Fruit fly (Drosophila melanogaster) whole organism, embryonic: ENCODE measurements around the gene CG15767.

Source experiments
- B-H1 ChIP-seq: fragments of 200-800 bp; sonication (Bioruptor generic); IDR thresholded peaks from 3 replicates; pipeline ENCODE4 v1.3.6; 2022; ENCODE audit warnings: missing biosample characterization, missing genetic modification characterization
- Bgb ChIP-seq: fragments of 200-800 bp; sonication (Bioruptor generic); IDR thresholded peaks from 2 replicates; pipeline ENCODE4 v1.3.6; 2022; ENCODE audit warnings: missing biosample characterization, missing genetic modification characterization; ENCODE audit not compliant: partially characterized antibody
- Bteb2 ChIP-seq: fragments of 200-800 bp; sonication (Bioruptor generic); optimal IDR thresholded peaks from 2 replicates; lab custom pipeline; 2016; ENCODE audit warnings: missing biosample characterization, missing genetic modification characterization
- CG10209 ChIP-seq: fragments of 200-800 bp; sonication (Bioruptor generic); optimal IDR thresholded peaks from 3 replicates; lab custom pipeline; 2017; ENCODE audit warnings: missing biosample characterization, mild to moderate bottlenecking, missing genetic modification characterization, missing genetic modification reagents
- CG1024 ChIP-seq: fragments of 200-800 bp; sonication (Bioruptor generic); IDR thresholded peaks from 2 replicates; pipeline ENCODE4 v1.3.6; 2022; ENCODE audit warnings: missing biosample characterization, missing genetic modification characterization
- CG10654 ChIP-seq: fragments of 200-800 bp; sonication (Bioruptor generic); optimal IDR thresholded peaks from 2 replicates; lab custom pipeline; 2016; ENCODE audit warnings: missing biosample characterization, missing genetic modification characterization
- CG12071 ChIP-seq: fragments of 200-800 bp; sonication (Bioruptor generic); optimal IDR thresholded peaks from 3 replicates; lab custom pipeline; 2018; ENCODE audit warnings: missing biosample characterization, mild to moderate bottlenecking, missing genetic modification characterization
- CG13287 ChIP-seq: fragments of 200-800 bp; sonication (Bioruptor generic); IDR thresholded peaks from 2 replicates; pipeline ENCODE4 v1.3.6; 2022; ENCODE audit warnings: missing biosample characterization, missing genetic modification characterization; ENCODE audit not compliant: partially characterized antibody
- CG17359 ChIP-seq: fragments of 200-800 bp; sonication (Bioruptor generic); optimal IDR thresholded peaks from 3 replicates; lab custom pipeline; 2018; ENCODE audit warnings: missing biosample characterization, mild to moderate bottlenecking, missing genetic modification characterization, moderate library complexity
- CG17385 ChIP-seq: fragments of 200-800 bp; sonication (Bioruptor generic); optimal IDR thresholded peaks from 3 replicates; lab custom pipeline; 2018; ENCODE audit warnings: missing biosample characterization, mild to moderate bottlenecking, missing genetic modification characterization
- CG17802 ChIP-seq: fragments of 200-800 bp; sonication (Bioruptor generic); optimal IDR thresholded peaks from 2 replicates; lab custom pipeline; 2018; ENCODE audit warnings: missing biosample characterization, mild to moderate bottlenecking, missing genetic modification characterization, moderate library complexity
- CG18619 ChIP-seq: fragments of 200-800 bp; sonication (Bioruptor generic); optimal IDR thresholded peaks from 3 replicates; lab custom pipeline; 2017; ENCODE audit warnings: missing biosample characterization, mild to moderate bottlenecking, missing genetic modification characterization
- CG30431 ChIP-seq: fragments of 200-800 bp; sonication (Bioruptor generic); optimal IDR thresholded peaks from 2 replicates; lab custom pipeline; 2017; ENCODE audit warnings: missing biosample characterization, missing genetic modification characterization
- CG3065 ChIP-seq: fragments of 200-800 bp; sonication (Bioruptor generic); optimal IDR thresholded peaks from 2 replicates; lab custom pipeline; 2016; ENCODE audit warnings: missing biosample characterization, missing genetic modification characterization
- CG32532 ChIP-seq: fragments of 200-800 bp; sonication (Bioruptor generic); IDR thresholded peaks from 2 replicates; pipeline ENCODE4 v1.3.6; 2022; ENCODE audit warnings: missing biosample characterization, missing genetic modification characterization
- CG32767 ChIP-seq: fragments of 200-800 bp; sonication (Bioruptor generic); IDR thresholded peaks from 2 replicates; pipeline ENCODE4 v1.3.6; 2022; ENCODE audit warnings: missing biosample characterization, missing genetic modification characterization
- CG34224 ChIP-seq: fragments of 200-800 bp; sonication (Bioruptor generic); IDR thresholded peaks from 3 replicates; pipeline ENCODE4 v1.3.6; 2022; ENCODE audit warnings: missing biosample characterization, missing genetic modification characterization; ENCODE audit not compliant: partially characterized antibody
- CG4707 ChIP-seq: fragments of 200-800 bp; sonication (Bioruptor generic); optimal IDR thresholded peaks from 2 replicates; lab custom pipeline; 2018; ENCODE audit warnings: missing biosample characterization, mild to moderate bottlenecking, missing genetic modification characterization, moderate library complexity
- CG5180 ChIP-seq: fragments of 200-800 bp; sonication (Bioruptor generic); optimal IDR thresholded peaks from 3 replicates; lab custom pipeline; 2017; ENCODE audit warnings: missing biosample characterization, missing genetic modification characterization, mild to moderate bottlenecking, moderate library complexity, missing genetic modification reagents
- CG7556 ChIP-seq: fragments of 200-800 bp; sonication (Bioruptor generic); optimal IDR thresholded peaks from 2 replicates; lab custom pipeline; 2017; ENCODE audit warnings: missing biosample characterization, mild to moderate bottlenecking, missing genetic modification characterization
- CG8924 ChIP-seq: fragments of 200-800 bp; optimal IDR thresholded peaks from 3 replicates; lab custom pipeline; 2019; ENCODE audit warnings: missing biosample characterization, mild to moderate bottlenecking, missing genetic modification characterization, moderate library complexity
- Chrac-16 ChIP-seq: fragments of 200-800 bp; sonication (Bioruptor generic); optimal IDR thresholded peaks from 3 replicates; lab custom pipeline; 2016; ENCODE audit warnings: missing biosample characterization, missing genetic modification characterization
- Dp ChIP-seq: fragments of 200-800 bp; sonication (Bioruptor generic); optimal IDR thresholded peaks from 2 replicates; lab custom pipeline; 2018; ENCODE audit warnings: missing biosample characterization, mild to moderate bottlenecking, missing genetic modification characterization, moderate library complexity
- HLH3B ChIP-seq: fragments of 200-800 bp; sonication (Bioruptor generic); IDR thresholded peaks from 2 replicates; pipeline ENCODE4 v1.3.6; 2022; ENCODE audit warnings: missing biosample characterization, missing genetic modification characterization
- Lhr ChIP-seq: fragments of 200-800 bp; sonication (Bioruptor generic); optimal IDR thresholded peaks from 3 replicates; lab custom pipeline; 2017; ENCODE audit warnings: mild to moderate bottlenecking, missing biosample characterization, missing genetic modification reagents, missing genetic modification characterization
- Mrtf ChIP-seq: fragments of 200-800 bp; sonication (Bioruptor generic); IDR thresholded peaks from 3 replicates; pipeline ENCODE4 v1.3.6; 2022; ENCODE audit warnings: missing biosample characterization, missing genetic modification characterization
- PHDP ChIP-seq: fragments of 200-800 bp; sonication (Bioruptor generic); optimal IDR thresholded peaks from 3 replicates; lab custom pipeline; 2018; ENCODE audit warnings: missing biosample characterization, mild to moderate bottlenecking, missing genetic modification characterization, moderate library complexity
- Sox102F ChIP-seq: fragments of 200-800 bp; sonication (Bioruptor generic); optimal IDR thresholded peaks from 2 replicates; lab custom pipeline; 2018; ENCODE audit warnings: missing biosample characterization, mild to moderate bottlenecking, missing genetic modification characterization, moderate library complexity
- corto ChIP-seq: fragments of 200-800 bp; sonication (Bioruptor generic); optimal IDR thresholded peaks from 2 replicates; lab custom pipeline; 2016; ENCODE audit warnings: missing biosample characterization, mild to moderate bottlenecking, missing genetic modification characterization, moderate library complexity
- da ChIP-seq: fragments of 200-800 bp; sonication (Bioruptor generic); optimal IDR thresholded peaks from 2 replicates; lab custom pipeline; 2016; ENCODE audit warnings: missing biosample characterization, missing genetic modification characterization
- dmrt11E ChIP-seq: fragments of 200-800 bp; sonication (Bioruptor generic); optimal IDR thresholded peaks from 3 replicates; lab custom pipeline; 2018; ENCODE audit warnings: missing biosample characterization, mild to moderate bottlenecking, missing genetic modification characterization, moderate library complexity
- dysf ChIP-seq: fragments of 200-800 bp; sonication (Bioruptor generic); IDR thresholded peaks from 3 replicates; pipeline ENCODE4 v1.3.6; 2022; ENCODE audit warnings: missing biosample characterization, missing genetic modification characterization
- exex ChIP-seq: fragments of 200-800 bp; sonication (Bioruptor generic); optimal IDR thresholded peaks from 4 replicates; lab custom pipeline; 2018; ENCODE audit warnings: missing biosample characterization, mild to moderate bottlenecking, missing genetic modification characterization, moderate library complexity
- fd64A ChIP-seq: fragments of 200-800 bp; sonication (Bioruptor generic); optimal IDR thresholded peaks from 3 replicates; lab custom pipeline; 2018; ENCODE audit warnings: missing biosample characterization, mild to moderate bottlenecking, missing genetic modification characterization
- fd96Cb ChIP-seq: fragments of 200-800 bp; sonication (Bioruptor generic); optimal IDR thresholded peaks from 2 replicates; lab custom pipeline; 2018; ENCODE audit warnings: missing biosample characterization, mild to moderate bottlenecking, missing genetic modification characterization, moderate library complexity
- gcm2 ChIP-seq: fragments of 200-800 bp; sonication (Bioruptor generic); optimal IDR thresholded peaks from 2 replicates; lab custom pipeline; 2016; ENCODE audit warnings: missing biosample characterization, missing genetic modification characterization
- grn ChIP-seq: fragments of 200-800 bp; sonication (Bioruptor generic); optimal IDR thresholded peaks from 3 replicates; lab custom pipeline; 2017; ENCODE audit warnings: missing biosample characterization, missing genetic modification characterization
- her ChIP-seq: fragments of 200-800 bp; sonication (Bioruptor generic); optimal IDR thresholded peaks from 2 replicates; lab custom pipeline; 2016; ENCODE audit warnings: missing biosample characterization, missing genetic modification characterization
- mld ChIP-seq: fragments of 200-800 bp; sonication (Bioruptor generic); IDR thresholded peaks from 3 replicates; pipeline ENCODE4 v1.3.6; 2022; ENCODE audit warnings: missing biosample characterization, missing genetic modification characterization; ENCODE audit not compliant: partially characterized antibody
- odd ChIP-seq: fragments of 200-800 bp; sonication (Bioruptor generic); optimal IDR thresholded peaks from 2 replicates; lab custom pipeline; 2017; ENCODE audit warnings: missing biosample characterization, mild to moderate bottlenecking, missing genetic modification characterization
- onecut ChIP-seq: fragments of 200-800 bp; sonication (Bioruptor generic); IDR thresholded peaks from 2 replicates; pipeline ENCODE4 v1.3.6; 2022; ENCODE audit warnings: missing biosample characterization, missing genetic modification characterization
- prd ChIP-seq, 3 experiments: fragments of >200 bp in 2 of 3; fragments of 200-800 bp in 1 of 3; sonication (Bioruptor generic) in 1 of 3; optimal IDR thresholded peaks in 2 of 3; IDR thresholded peaks in 1 of 3; 2 replicates in 2 of 3; 3 replicates in 1 of 3; pipeline versions ENCODE4 v1.3.6 to Lab custom; 2017 to 2022; ENCODE audit warnings: missing biosample characterization in 1 of 3, missing genetic modification characterization in 1 of 3
- row ChIP-seq: fragments of 200-800 bp; sonication (Bioruptor generic); IDR thresholded peaks from 3 replicates; pipeline ENCODE4 v1.3.6; 2022; ENCODE audit warnings: missing biosample characterization, missing genetic modification characterization
- salm ChIP-seq: fragments of 200-800 bp; sonication (Bioruptor generic); optimal IDR thresholded peaks from 2 replicates; lab custom pipeline; 2018; ENCODE audit warnings: missing biosample characterization, mild to moderate bottlenecking, missing genetic modification characterization
- scrt ChIP-seq: fragments of 200-800 bp; sonication (Bioruptor generic); optimal IDR thresholded peaks from 2 replicates; lab custom pipeline; 2018; ENCODE audit warnings: missing biosample characterization, mild to moderate bottlenecking, missing genetic modification characterization, moderate library complexity
- slbo ChIP-seq: fragments of 200-800 bp; sonication (Bioruptor generic); IDR thresholded peaks from 2 replicates; pipeline ENCODE4 v1.3.6; 2022; ENCODE audit warnings: missing biosample characterization, missing genetic modification characterization
- zf30C ChIP-seq: fragments of 200-800 bp; sonication (Bioruptor generic); optimal IDR thresholded peaks from 3 replicates; lab custom pipeline; 2018; ENCODE audit warnings: missing biosample characterization, mild to moderate bottlenecking, missing genetic modification characterization

CG15767 gene

dm6 chrX:5783260-5784040 lies 5.8 kb upstream of the CG15767 start (continued):
- TF ChIP-seq CG18619 (GFP tag; lab: Kevin White, UChicago) (no peak), CG17359 (peak; percentile 64), odd (GFP tag; lab: Kevin White, UChicago) (no peak), Chrac-16 (peak; percentile 27), CG10654 (GFP tag; lab: Kevin White, UChicago) (no peak), Lhr (GFP tag; lab: Kevin White, UChicago) (no peak), prd (optimal IDR thresholded peaks at IDR 0.05; lab: Kevin White, UChicago) (no peak), prd (GFP tag; IDR thresholded peaks at IDR 0.05; lab: Robert Waterston, UW) (peak; percentile 55; the same call in 2 of the 3 replicates), da (GFP tag; lab: Kevin White, UChicago) (no peak), her (GFP tag; lab: Kevin White, UChicago) (no peak), CG34224 (GFP tag; lab: Robert Waterston, UW) (no peak), fd64A (no peak), salm (tag; lab: Kevin White, UChicago) (no peak), Mrtf (GFP tag; lab: Robert Waterston, UW) (no peak), mld (GFP tag; lab: Robert Waterston, UW) (no peak), exex (tag; lab: Kevin White, UChicago) (no peak), fd96Cb (tag; lab: Kevin White, UChicago) (peak; percentile 50), CG30431 (GFP tag; lab: Kevin White, UChicago) (no peak), dysf (peak; percentile 51; the same call in 2 of the 3 replicates), Dp (no peak), row (peak; percentile 41; the same call in 1 of the 3 replicates), Bteb2 (GFP tag; lab: Kevin White, UChicago) (no peak), corto (GFP tag; lab: Kevin White, UChicago) (no peak), zf30C (GFP tag; lab: Kevin White, UChicago) (no peak), CG32532 (no peak), CG7556 (GFP tag; lab: Kevin White, UChicago) (peak; percentile 26), scrt (GFP tag; lab: Kevin White, UChicago) (no peak), slbo (no peak), CG32767 (GFP tag; lab: Robert Waterston, UW) (peak; percentile 41; the same call in 1 of the 2 replicates), CG8924 (peak; percentile 25), HLH3B (peak; percentile 45), B-H1 (GFP tag; lab: Robert Waterston, UW) (no peak; the same call in 2 of the 3 replicates), onecut (GFP tag; lab: Robert Waterston, UW) (0 out of 2 replicates have a peak, but pooled peaks have one; percentile 22), CG17802 (tag; lab: Kevin White, UChicago) (no peak), Sox102F (GFP tag; lab: Kevin White, UChicago) (peak; percentile 76), dmrt11E (tag; lab: Kevin White, UChicago) (peak; percentile 31), grn (GFP tag; lab: Kevin White, UChicago) (no peak), gcm2 (GFP tag; lab: Kevin White, UChicago) (no peak), CG13287 (GFP tag; lab: Robert Waterston, UW) (no peak), CG1024 (GFP tag; lab: Robert Waterston, UW) (no peak), Bgb (GFP tag; lab: Robert Waterston, UW) (no peak), CG5180 (GFP tag; lab: Kevin White, UChicago) (no peak), CG12071 (GFP tag; lab: Kevin White, UChicago) (peak; percentile 22), CG10209 (peak; percentile 35), CG4707 (peak; percentile 75), CG3065 (GFP tag; lab: Kevin White, UChicago) (no peak), PHDP (peak; percentile 41), CG17385 (GFP tag; lab: Kevin White, UChicago) (no peak)
